Worm (Caenorhabditis elegans) whole organism, mixed stage, embryonic: ENCODE measurements around the gene tsp-1.

Experiments used
- M03D4.4 ChIP-seq: sonication (generic microtip); optimal IDR thresholded peaks from 2 replicates; lab custom pipeline; 2017; ENCODE audit warnings: mild to moderate bottlenecking, missing genetic modification characterization, missing compliant biosample characterization
- blmp-1 ChIP-seq: fragments of 150-350 bp; optimal IDR thresholded peaks from 2 replicates; lab custom pipeline; 2014; ENCODE audit warnings: missing biosample characterization, missing genetic modification characterization
- ces-1 ChIP-seq: fragments of 150-350 bp; optimal IDR thresholded peaks from 2 replicates; lab custom pipeline; 2014; ENCODE audit warnings: missing biosample characterization, missing genetic modification reagents, missing genetic modification characterization
- elt-1 ChIP-seq: sonication (generic microtip); optimal IDR thresholded peaks from 2 replicates; lab custom pipeline; 2017; ENCODE audit warnings: missing genetic modification characterization, mild to moderate bottlenecking, missing compliant biosample characterization, antibody characterized with exemption, moderate library complexity, borderline replicate concordance; ENCODE audit not compliant: insufficient read depth
- elt-3 ChIP-seq: fragments of 150-350 bp; optimal IDR thresholded peaks from 2 replicates; lab custom pipeline; 2014; ENCODE audit warnings: missing biosample characterization, missing genetic modification characterization
- nhr-28 ChIP-seq: fragments of 150-350 bp; optimal IDR thresholded peaks from 2 replicates; lab custom pipeline; 2014; ENCODE audit warnings: missing biosample characterization, missing genetic modification characterization
- sem-2 ChIP-seq: fragments of 200-800 bp; sonication (Bioruptor generic); optimal IDR thresholded peaks from 2 replicates; lab custom pipeline; 2018; ENCODE audit warnings: mild to moderate bottlenecking, missing genetic modification characterization, missing compliant biosample characterization
- snpc-4 ChIP-seq: fragments of 150-350 bp; optimal IDR thresholded peaks from 2 replicates; lab custom pipeline; 2014; ENCODE audit warnings: missing biosample characterization, missing genetic modification characterization
- sptf-1 ChIP-seq: sonication (generic microtip); optimal IDR thresholded peaks from 2 replicates; lab custom pipeline; 2017; ENCODE audit warnings: mild to moderate bottlenecking, missing genetic modification characterization, moderate library complexity, missing compliant biosample characterization
- unc-39 ChIP-seq: fragments of 150-350 bp; optimal IDR thresholded peaks from 2 replicates; lab custom pipeline; 2014; ENCODE audit warnings: missing biosample characterization, missing genetic modification characterization
- unc-62 ChIP-seq: fragments of 150-350 bp; optimal IDR thresholded peaks from 2 replicates; lab custom pipeline; 2014; ENCODE audit warnings: missing biosample characterization, missing genetic modification reagents, missing genetic modification characterization

ce11 chrIII:8216224-8216623 lies 23.0 kb downstream of the tsp-1 start, which contains the start of gene unc-86:
- TF ChIP-seq elt-3 (tag; lab: Kevin White, UChicago) = no peak
- TF ChIP-seq elt-1 (tag; lab: Kevin White, UChicago) = no peak
- no peak for TF ChIP-seq unc-62 (GFP tag; lab: Kevin White, UChicago)
- TF ChIP-seq sem-2 (GFP tag; lab: Kevin White, UChicago) = no peak
- TF ChIP-seq snpc-4 (tag; lab: Kevin White, UChicago) = no peak
- TF ChIP-seq nhr-28 = no peak
- no peak for TF ChIP-seq blmp-1 (tag; lab: Kevin White, UChicago)
- no peak for TF ChIP-seq M03D4.4
- TF ChIP-seq ces-1 (GFP tag; lab: Kevin White, UChicago) = no peak
- TF ChIP-seq unc-39 (tag; lab: Kevin White, UChicago) = no peak
- no peak for TF ChIP-seq sptf-1 (tag; lab: Kevin White, UChicago)
